Worm (Caenorhabditis elegans) whole organism, L2 larva: ENCODE measurements around the gene B0284.3.
"Not testable (repeated sequence)": the region's sequence is repeated elsewhere in the genome, so short reads cannot be mapped to it uniquely, and the experiment has no call there.

ENCODE experiments used
- C34F6.9 ChIP-seq: fragments of 150-350 bp; optimal IDR thresholded peaks from 2 replicates; lab custom pipeline; 2014; ENCODE audit warnings: missing biosample characterization, missing genetic modification characterization
- F13H6.1 ChIP-seq: sonication (generic microtip); optimal IDR thresholded peaks from 2 replicates; lab custom pipeline; 2016; ENCODE audit warnings: missing genetic modification characterization, missing compliant biosample characterization
- R02D3.7 ChIP-seq: fragments of 150-350 bp; optimal IDR thresholded peaks from 2 replicates; lab custom pipeline; 2014; ENCODE audit warnings: missing biosample characterization, missing genetic modification characterization
- Y55F3AM.14 ChIP-seq: fragments of 200-800 bp; sonication (Bioruptor generic); optimal IDR thresholded peaks from 2 replicates; lab custom pipeline; 2018; ENCODE audit warnings: mild to moderate bottlenecking, missing genetic modification characterization, missing compliant biosample characterization
- alr-1 ChIP-seq: fragments of 150-350 bp; optimal IDR thresholded peaks from 2 replicates; lab custom pipeline; 2014; ENCODE audit warnings: missing biosample characterization, missing genetic modification characterization
- ama-1 ChIP-seq: fragments of 150-350 bp; optimal IDR thresholded peaks from 2 replicates; lab custom pipeline; 2018; ENCODE audit warnings: inconsistent platforms
- blmp-1 ChIP-seq: sonication (generic microtip); optimal IDR thresholded peaks from 2 replicates; lab custom pipeline; 2017; ENCODE audit warnings: missing genetic modification characterization, mild to moderate bottlenecking, missing compliant biosample characterization, antibody characterized with exemption, moderate library complexity; ENCODE audit not compliant: insufficient read depth
- ceh-16 ChIP-seq: fragments of 150-350 bp; optimal IDR thresholded peaks from 2 replicates; lab custom pipeline; 2014; ENCODE audit warnings: missing biosample characterization, missing genetic modification characterization
- ceh-82 ChIP-seq: fragments of 150-350 bp; optimal IDR thresholded peaks from 2 replicates; lab custom pipeline; 2014; ENCODE audit warnings: missing biosample characterization, missing genetic modification characterization
- crh-2 ChIP-seq: sonication (generic microtip); optimal IDR thresholded peaks from 2 replicates; lab custom pipeline; 2017; ENCODE audit warnings: missing biosample characterization, missing genetic modification characterization
- fos-1 ChIP-seq: fragments of 150-350 bp; optimal IDR thresholded peaks from 2 replicates; lab custom pipeline; 2014; ENCODE audit warnings: missing biosample characterization, missing genetic modification characterization
- gmeb-1 ChIP-seq: fragments of 150-350 bp; optimal IDR thresholded peaks from 2 replicates; lab custom pipeline; 2014; ENCODE audit warnings: missing biosample characterization, missing genetic modification characterization
- lin-13 ChIP-seq: fragments of 150-350 bp; optimal IDR thresholded peaks from 2 replicates; lab custom pipeline; 2014; ENCODE audit warnings: missing biosample characterization, missing genetic modification reagents, missing genetic modification characterization
- lin-39 ChIP-seq: fragments of 150-350 bp; optimal IDR thresholded peaks from 2 replicates; lab custom pipeline; 2014; ENCODE audit warnings: missing biosample characterization, missing genetic modification reagents, missing genetic modification characterization
- lsy-2 ChIP-seq, 2 experiments: fragments of 150-350 bp in 1 of 2; sonication (generic microtip) in 1 of 2; optimal IDR thresholded peaks; 2 replicates each; lab custom pipeline; 2014 to 2017; ENCODE audit warnings: missing biosample characterization in 2 of 2, missing genetic modification characterization in 2 of 2
- mab-5 ChIP-seq: fragments of 150-350 bp; optimal IDR thresholded peaks from 2 replicates; lab custom pipeline; 2014; ENCODE audit warnings: missing biosample characterization, missing genetic modification characterization
- mbf-1 ChIP-seq: sonication (generic microtip); optimal IDR thresholded peaks from 2 replicates; lab custom pipeline; 2017; ENCODE audit warnings: missing biosample characterization, missing genetic modification characterization
- mdl-1 ChIP-seq, 2 experiments: fragments of 150-350 bp in 1 of 2; sonication (generic microtip) in 1 of 2; optimal IDR thresholded peaks; 2 replicates each; lab custom pipeline; 2017; ENCODE audit warnings: missing biosample characterization in 2 of 2, missing genetic modification characterization in 2 of 2
- nhr-129 ChIP-seq: fragments of 150-350 bp; optimal IDR thresholded peaks from 2 replicates; lab custom pipeline; 2014; ENCODE audit warnings: missing biosample characterization, missing genetic modification characterization
- nhr-21 ChIP-seq: fragments of 150-350 bp; optimal IDR thresholded peaks from 2 replicates; lab custom pipeline; 2014; ENCODE audit warnings: missing biosample characterization, missing genetic modification characterization
- nhr-25 ChIP-seq: fragments of 150-350 bp; sonication (generic microtip); optimal IDR thresholded peaks from 3 replicates; lab custom pipeline; 2014; ENCODE audit warnings: missing biosample characterization, missing genetic modification characterization
- nhr-6 ChIP-seq: fragments of 150-350 bp; optimal IDR thresholded peaks from 2 replicates; lab custom pipeline; 2014; ENCODE audit warnings: missing biosample characterization, missing genetic modification characterization
- peb-1 ChIP-seq: fragments of 150-350 bp; optimal IDR thresholded peaks from 2 replicates; lab custom pipeline; 2014; ENCODE audit warnings: missing biosample characterization, missing genetic modification characterization
- sem-4 ChIP-seq: fragments of 150-350 bp; optimal IDR thresholded peaks from 2 replicates; lab custom pipeline; 2014; ENCODE audit warnings: missing biosample characterization, missing genetic modification reagents, missing genetic modification characterization
- sma-3 ChIP-seq: sonication (generic microtip); optimal IDR thresholded peaks from 2 replicates; lab custom pipeline; 2016; ENCODE audit warnings: missing genetic modification reagents, missing genetic modification characterization, missing compliant biosample characterization
- sma-9 ChIP-seq, 2 experiments: fragments of 150-350 bp in 1 of 2; sonication (generic microtip) in 1 of 2; optimal IDR thresholded peaks; 2 replicates each; lab custom pipeline; 2014 to 2016; ENCODE audit warnings: missing genetic modification characterization in 2 of 2, mild to moderate bottlenecking in 1 of 2, missing biosample characterization in 1 of 2, missing compliant biosample characterization in 1 of 2, missing genetic modification reagents in 1 of 2, moderate library complexity in 1 of 2
- unc-39 ChIP-seq: fragments of 150-350 bp; optimal IDR thresholded peaks from 2 replicates; lab custom pipeline; 2014; ENCODE audit warnings: missing biosample characterization, missing genetic modification characterization
- unc-55 ChIP-seq: fragments of 150-350 bp; sonication (generic microtip); optimal IDR thresholded peaks from 3 replicates; lab custom pipeline; 2014; ENCODE audit warnings: missing biosample characterization, missing genetic modification reagents, missing genetic modification characterization
- ztf-11 ChIP-seq: sonication (generic microtip); optimal IDR thresholded peaks from 2 replicates; lab custom pipeline; 2017; ENCODE audit warnings: missing biosample characterization, missing genetic modification characterization

The B0284.3 gene

ce11 chrIII:4382118-4382517, 2.5 kb upstream of the B0284.3 start:
- no peak for TF ChIP-seq nhr-21 (tag; lab: Kevin White, UChicago)
- no peak for TF ChIP-seq lsy-2 (tag; optimal IDR thresholded peaks at IDR 0.05; lab: Kevin White, UChicago)
- TF ChIP-seq mab-5 (tag; lab: Kevin White, UChicago): no peak
- TF ChIP-seq lin-39 (tag; lab: Kevin White, UChicago): no peak
- TF ChIP-seq unc-55 (GFP tag; lab: Kevin White, UChicago): no peak
- no peak for TF ChIP-seq gmeb-1 (tag; lab: Kevin White, UChicago)
- TF ChIP-seq fos-1 (tag; lab: Kevin White, UChicago): no peak
- TF ChIP-seq mdl-1 (tag; optimal IDR thresholded peaks at IDR 0.05; lab: Kevin White, UChicago): no peak
- TF ChIP-seq alr-1 (tag; lab: Kevin White, UChicago): no peak

ce11 chrIII:4381343-4381742, 1.7 kb upstream of the B0284.3 start, which contains the start of gene pals-27:
TSS of gene pals-27 (plus strand) at chrIII:4381643.
- no peak for TF ChIP-seq ama-1
- TF ChIP-seq lin-39 (tag; lab: Kevin White, UChicago): no peak
- TF ChIP-seq ztf-11: no peak
- TF ChIP-seq blmp-1 (tag; lab: Kevin White, UChicago): no peak
- no peak for TF ChIP-seq sem-4 (tag; lab: Kevin White, UChicago)
- TF ChIP-seq peb-1 (tag; lab: Kevin White, UChicago): no peak
- TF ChIP-seq Y55F3AM.14 (GFP tag; lab: Kevin White, UChicago): no peak
- no peak for TF ChIP-seq R02D3.7 (tag; lab: Kevin White, UChicago)
- TF ChIP-seq, all 48 proteins: peak for 0

DNA sequence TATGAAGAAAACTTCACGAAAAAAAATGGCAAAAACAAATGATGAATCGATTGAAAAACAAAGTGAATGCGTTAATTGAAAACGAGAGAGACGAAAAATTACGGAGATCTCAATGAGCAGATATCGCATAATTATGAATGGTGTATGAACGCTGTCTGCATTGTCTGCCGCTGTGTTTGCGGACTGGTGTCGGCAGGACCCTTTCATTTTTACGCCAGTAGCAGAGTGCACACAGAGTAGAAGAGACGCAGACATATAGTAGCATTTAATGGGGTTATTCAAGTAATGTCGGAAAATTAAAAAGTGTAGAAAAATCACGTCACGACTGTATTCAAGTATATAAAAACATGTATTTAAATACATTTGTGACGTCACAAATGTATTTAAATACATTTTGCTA, 1.2 kb upstream of the B0284.3 start:
- TF ChIP-seq nhr-21 (tag; lab: Kevin White, UChicago) (no peak), C34F6.9 (tag; lab: Kevin White, UChicago) (peak; percentile 20)

DNA sequence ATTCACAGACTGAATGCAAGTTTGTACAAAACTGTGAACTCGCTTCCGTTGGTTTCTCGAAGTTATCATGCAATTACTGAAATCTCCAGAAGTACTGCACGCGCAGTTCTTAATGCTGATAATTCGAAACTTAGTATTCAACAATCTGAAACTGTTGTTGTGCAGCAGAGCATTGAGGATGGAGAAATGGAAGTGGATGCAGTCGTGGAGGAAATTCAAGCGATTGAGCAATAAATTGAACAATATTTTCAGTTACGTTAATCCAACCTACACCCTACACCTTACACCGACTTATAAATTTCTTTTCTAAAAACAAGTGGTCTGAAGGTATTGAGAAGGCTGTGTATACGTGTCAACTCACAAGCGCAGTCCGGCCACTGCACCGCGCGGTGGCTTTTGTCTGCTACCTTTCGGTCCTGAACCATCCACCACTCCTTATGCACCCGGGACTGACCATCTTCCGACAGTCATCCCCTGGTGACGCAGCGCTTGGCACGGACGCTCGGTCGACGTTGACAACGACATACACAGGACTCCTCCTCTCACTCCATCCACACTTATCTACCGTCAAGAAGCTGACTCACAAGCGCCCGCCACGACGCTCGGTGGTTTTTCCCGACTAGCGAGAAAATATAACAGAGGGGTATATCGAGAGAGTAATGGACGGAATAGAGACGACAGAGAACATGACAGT, 870 bp downstream of the B0284.3 start:
- TF ChIP-seq lin-13 (GFP tag; lab: Kevin White, UChicago): peak; percentile 65
- TF ChIP-seq crh-2 (tag; lab: Kevin White, UChicago): peak; percentile 56
- TF ChIP-seq fos-1 (tag; lab: Kevin White, UChicago): peak; percentile 62
- peak; percentile 20 for TF ChIP-seq C34F6.9 (tag; lab: Kevin White, UChicago)
- peak; percentile 53 for TF ChIP-seq F13H6.1 (tag; lab: Kevin White, UChicago)
- TF ChIP-seq nhr-129: peak; percentile 46
- TF ChIP-seq nhr-6: peak; percentile 25
- peak; percentile 63 for TF ChIP-seq nhr-21 (tag; lab: Kevin White, UChicago)
- TF ChIP-seq sma-9 (GFP tag; optimal IDR thresholded peaks at IDR 0.05; lab: Kevin White, UChicago): peak; percentile 33
- TF ChIP-seq sma-9 (tag; optimal IDR thresholded peaks at IDR 0.05; lab: Kevin White, UChicago): not testable (repeated sequence)
- TF ChIP-seq ceh-16 (tag; lab: Kevin White, UChicago): peak; percentile 9
- peak; percentile 34 for TF ChIP-seq unc-55 (GFP tag; lab: Kevin White, UChicago)
- peak; percentile 26 for TF ChIP-seq mbf-1 (tag; lab: Kevin White, UChicago)
- peak; percentile 47 for TF ChIP-seq nhr-25 (tag; lab: Kevin White, UChicago)
- TF ChIP-seq sem-4 (tag; lab: Kevin White, UChicago): peak; percentile 8
- TF ChIP-seq gmeb-1 (tag; lab: Kevin White, UChicago): peak; percentile 35
- TF ChIP-seq lsy-2 (tag; optimal IDR thresholded peaks at IDR 0.05; lab: Kevin White, UChicago): peak in 1 of 2 experiments; percentile 62
- peak; percentile 32 for TF ChIP-seq Y55F3AM.14 (GFP tag; lab: Kevin White, UChicago)
- peak; percentile 58 for TF ChIP-seq sma-3 (GFP tag; lab: Kevin White, UChicago)

- no peak for TF ChIP-seq unc-55 (GFP tag; lab: Kevin White, UChicago)
- TF ChIP-seq alr-1 (tag; lab: Kevin White, UChicago): no peak
- no peak for TF ChIP-seq unc-39 (tag; lab: Kevin White, UChicago)
- no peak for TF ChIP-seq sma-3 (GFP tag; lab: Kevin White, UChicago)
- TF ChIP-seq fos-1 (tag; lab: Kevin White, UChicago): no peak
- TF ChIP-seq ama-1: no peak
- no peak for TF ChIP-seq gmeb-1 (tag; lab: Kevin White, UChicago)
- no peak for TF ChIP-seq ceh-82 (tag; lab: Kevin White, UChicago)
These were observed 4.8 kb downstream of the B0284.3 start, which contains the start of gene pals-26 for ce11 chrIII:4374854-4375253. TSS of gene pals-26 (plus strand) at chrIII:4375154.
